Fruit fly (Drosophila melanogaster) whole organism, embryonic: ENCODE data around the gene fzy.

Experiments used
- CG10209 ChIP-seq: fragments of 200-800 bp; sonication (Bioruptor generic); optimal IDR thresholded peaks from 3 replicates; lab custom pipeline; 2017; ENCODE audit warnings: missing biosample characterization, mild to moderate bottlenecking, missing genetic modification characterization, missing genetic modification reagents
- CG1024 ChIP-seq: fragments of 200-800 bp; sonication (Bioruptor generic); IDR thresholded peaks from 2 replicates; pipeline ENCODE4 v1.3.6; 2022; ENCODE audit warnings: missing biosample characterization, missing genetic modification characterization
- CG12219 ChIP-seq: fragments of 200-800 bp; sonication (Bioruptor generic); optimal IDR thresholded peaks from 3 replicates; lab custom pipeline; 2018; ENCODE audit warnings: missing biosample characterization, mild to moderate bottlenecking, missing genetic modification characterization
- CG13775 ChIP-seq: fragments of 200-800 bp; sonication (Bioruptor generic); optimal IDR thresholded peaks from 3 replicates; lab custom pipeline; 2017; ENCODE audit warnings: missing biosample characterization, mild to moderate bottlenecking, missing genetic modification characterization
- CG14667 ChIP-seq: fragments of 200-800 bp; sonication (Bioruptor generic); IDR thresholded peaks from 2 replicates; pipeline ENCODE4 v1.3.6; 2022; ENCODE audit warnings: missing biosample characterization, missing genetic modification characterization
- CG14965 ChIP-seq: fragments of 200-800 bp; sonication (Bioruptor generic); optimal IDR thresholded peaks from 2 replicates; lab custom pipeline; 2016; ENCODE audit warnings: missing biosample characterization, missing genetic modification characterization, borderline replicate concordance
- CG15514 ChIP-seq: fragments of 200-800 bp; sonication (Bioruptor generic); optimal IDR thresholded peaks from 3 replicates; lab custom pipeline; 2017; ENCODE audit warnings: missing biosample characterization, missing genetic modification characterization, mild to moderate bottlenecking, moderate library complexity, missing genetic modification reagents
- CG15696 ChIP-seq: fragments of 200-800 bp; sonication (Bioruptor generic); optimal IDR thresholded peaks from 2 replicates; lab custom pipeline; 2019; ENCODE audit warnings: missing biosample characterization, mild to moderate bottlenecking, missing genetic modification characterization, moderate library complexity
- CG16815 ChIP-seq: fragments of 200-800 bp; sonication (Bioruptor generic); optimal IDR thresholded peaks from 3 replicates; lab custom pipeline; 2017; ENCODE audit warnings: missing biosample characterization, mild to moderate bottlenecking, missing genetic modification characterization
- CG17359 ChIP-seq: fragments of 200-800 bp; sonication (Bioruptor generic); optimal IDR thresholded peaks from 3 replicates; lab custom pipeline; 2018; ENCODE audit warnings: missing biosample characterization, mild to moderate bottlenecking, missing genetic modification characterization, moderate library complexity
- CG18011 ChIP-seq: fragments of 200-800 bp; sonication (Bioruptor generic); optimal IDR thresholded peaks from 2 replicates; lab custom pipeline; 2017; ENCODE audit warnings: missing biosample characterization, missing genetic modification characterization, mild to moderate bottlenecking, moderate library complexity, missing genotype
- CG18619 ChIP-seq: fragments of 200-800 bp; sonication (Bioruptor generic); optimal IDR thresholded peaks from 3 replicates; lab custom pipeline; 2017; ENCODE audit warnings: missing biosample characterization, mild to moderate bottlenecking, missing genetic modification characterization
- CG3163 ChIP-seq: fragments of 200-800 bp; sonication (Bioruptor generic); optimal IDR thresholded peaks from 3 replicates; lab custom pipeline; 2016; ENCODE audit warnings: missing biosample characterization, missing genetic modification characterization
- CG32767 ChIP-seq: fragments of 200-800 bp; sonication (Bioruptor generic); IDR thresholded peaks from 2 replicates; pipeline ENCODE4 v1.3.6; 2022; ENCODE audit warnings: missing biosample characterization, missing genetic modification characterization
- CG33213 ChIP-seq: fragments of 200-800 bp; sonication (Bioruptor generic); optimal IDR thresholded peaks from 3 replicates; lab custom pipeline; 2016; ENCODE audit warnings: missing biosample characterization, missing genetic modification characterization
- CG3995 ChIP-seq: fragments of 200-800 bp; sonication (Bioruptor generic); optimal IDR thresholded peaks from 3 replicates; lab custom pipeline; 2016; ENCODE audit warnings: missing biosample characterization, missing genetic modification characterization
- CG4282 ChIP-seq: fragments of 200-800 bp; sonication (Bioruptor generic); optimal IDR thresholded peaks from 2 replicates; lab custom pipeline; 2016; ENCODE audit warnings: missing biosample characterization, missing genetic modification characterization
- CG4360 ChIP-seq: fragments of 200-800 bp; sonication (Bioruptor generic); IDR thresholded peaks from 2 replicates; pipeline ENCODE4 v1.3.6; 2022; ENCODE audit warnings: missing biosample characterization, missing genetic modification characterization
- CG6654 ChIP-seq: fragments of 200-800 bp; sonication (Bioruptor generic); optimal IDR thresholded peaks from 2 replicates; lab custom pipeline; 2017; ENCODE audit warnings: missing biosample characterization, mild to moderate bottlenecking, missing genetic modification characterization
- CG8924 ChIP-seq: fragments of 200-800 bp; optimal IDR thresholded peaks from 3 replicates; lab custom pipeline; 2019; ENCODE audit warnings: missing biosample characterization, mild to moderate bottlenecking, missing genetic modification characterization, moderate library complexity
- CG9437 ChIP-seq: fragments of 200-800 bp; sonication (Bioruptor generic); optimal IDR thresholded peaks from 2 replicates; lab custom pipeline; 2018; ENCODE audit warnings: missing biosample characterization, mild to moderate bottlenecking, missing genetic modification characterization
- CG9727 ChIP-seq: fragments of 200-800 bp; sonication (Bioruptor generic); optimal IDR thresholded peaks from 3 replicates; lab custom pipeline; 2017; ENCODE audit warnings: missing biosample characterization, mild to moderate bottlenecking, missing genetic modification characterization
- Chrac-16 ChIP-seq: fragments of 200-800 bp; sonication (Bioruptor generic); optimal IDR thresholded peaks from 3 replicates; lab custom pipeline; 2016; ENCODE audit warnings: missing biosample characterization, missing genetic modification characterization
- Doc2 ChIP-seq: fragments of 200-800 bp; sonication (Bioruptor generic); IDR thresholded peaks from 2 replicates; pipeline ENCODE4 v1.3.6; 2022; ENCODE audit warnings: missing biosample characterization, missing genetic modification characterization
- E2f1 ChIP-seq: fragments of 200-800 bp; sonication (Bioruptor generic); IDR thresholded peaks from 2 replicates; pipeline ENCODE4 v1.3.6; 2022; ENCODE audit warnings: missing biosample characterization, missing genetic modification characterization
- Ets65A ChIP-seq: fragments of 200-800 bp; sonication (Bioruptor generic); peaks from one replicate; lab custom pipeline; 2016; ENCODE audit warnings: missing biosample characterization, missing genetic modification characterization
- HLH54F ChIP-seq: fragments of 200-800 bp; sonication (Bioruptor generic); optimal IDR thresholded peaks from 3 replicates; lab custom pipeline; 2016; ENCODE audit warnings: missing biosample characterization, missing genetic modification characterization
- Hmr ChIP-seq: fragments of 200-800 bp; sonication (Bioruptor generic); optimal IDR thresholded peaks from 3 replicates; lab custom pipeline; 2017; ENCODE audit warnings: mild to moderate bottlenecking, missing biosample characterization, missing genetic modification reagents, missing genetic modification characterization
- Lim3 ChIP-seq: fragments of 200-800 bp; sonication (Bioruptor generic); IDR thresholded peaks from 2 replicates; pipeline ENCODE4 v1.3.6; 2022; ENCODE audit warnings: missing biosample characterization, missing genetic modification characterization
- Oli ChIP-seq: fragments of 200-800 bp; sonication (Bioruptor generic); optimal IDR thresholded peaks from 2 replicates; lab custom pipeline; 2018; ENCODE audit warnings: missing biosample characterization, mild to moderate bottlenecking, missing genetic modification characterization, moderate library complexity
- Opbp ChIP-seq: fragments of 200-800 bp; sonication (Bioruptor generic); IDR thresholded peaks from 3 replicates; pipeline ENCODE4 v1.3.6; 2022; ENCODE audit warnings: missing biosample characterization, missing genetic modification characterization; ENCODE audit not compliant: partially characterized antibody
- Optix ChIP-seq: fragments of 200-800 bp; sonication (Bioruptor generic); IDR thresholded peaks from 3 replicates; pipeline ENCODE4 v1.3.6; 2022; ENCODE audit warnings: missing biosample characterization, missing genetic modification characterization
- TFAM ChIP-seq: fragments of 200-800 bp; sonication (Bioruptor generic); optimal IDR thresholded peaks from 2 replicates; lab custom pipeline; 2017; ENCODE audit warnings: missing biosample characterization, missing genetic modification characterization, inconsistent platforms
- abd-A ChIP-seq: fragments of 200-800 bp; sonication (Bioruptor generic); optimal IDR thresholded peaks from 3 replicates; lab custom pipeline; 2019; ENCODE audit warnings: missing biosample characterization, mild to moderate bottlenecking, missing genetic modification characterization, moderate library complexity
- al ChIP-seq: fragments of 200-800 bp; sonication (Bioruptor generic); IDR thresholded peaks from 2 replicates; pipeline ENCODE4 v1.3.6; 2022; ENCODE audit warnings: missing biosample characterization, missing genetic modification characterization
- croc ChIP-seq: fragments of 200-800 bp; sonication (Bioruptor generic); conservative IDR thresholded peaks from 3 replicates; pipeline ENCODE4 v1.3.6; 2022; ENCODE audit warnings: missing biosample characterization, missing genetic modification characterization
- danr ChIP-seq: fragments of 200-800 bp; sonication (Bioruptor generic); IDR thresholded peaks from 2 replicates; pipeline ENCODE4 v1.3.6; 2022; ENCODE audit warnings: missing biosample characterization, missing genetic modification characterization
- fd64A ChIP-seq: fragments of 200-800 bp; sonication (Bioruptor generic); optimal IDR thresholded peaks from 3 replicates; lab custom pipeline; 2018; ENCODE audit warnings: missing biosample characterization, mild to moderate bottlenecking, missing genetic modification characterization
- ham ChIP-seq: fragments of 200-800 bp; sonication (Bioruptor generic); IDR thresholded peaks from 2 replicates; pipeline ENCODE4 v1.3.6; 2022; ENCODE audit warnings: missing biosample characterization, missing genetic modification characterization
- hb ChIP-seq: fragments of 200-800 bp; sonication (Bioruptor generic); IDR thresholded peaks from 3 replicates; pipeline ENCODE4 v1.3.6; 2022; ENCODE audit warnings: missing biosample characterization, missing genetic modification characterization; ENCODE audit not compliant: partially characterized antibody
- kay ChIP-seq: fragments of 200-800 bp; sonication (Bioruptor generic); optimal IDR thresholded peaks from 2 replicates; lab custom pipeline; 2016; ENCODE audit warnings: missing biosample characterization, missing genetic modification characterization
- lov ChIP-seq, 2 experiments: fragments of 200-800 bp in 1 of 2; fragments of >200 bp in 1 of 2; sonication (Bioruptor generic) in 1 of 2; IDR thresholded peaks in 1 of 2; optimal IDR thresholded peaks in 1 of 2; 2 replicates in 1 of 2; 3 replicates in 1 of 2; pipeline versions ENCODE4 v1.3.6 to Lab custom; 2017 to 2022; ENCODE audit warnings: missing biosample characterization in 1 of 2, missing genetic modification characterization in 1 of 2
- mirr ChIP-seq: fragments of 200-800 bp; sonication (Bioruptor generic); optimal IDR thresholded peaks from 3 replicates; lab custom pipeline; 2018; ENCODE audit warnings: missing biosample characterization, mild to moderate bottlenecking, missing genetic modification characterization
- mld ChIP-seq: fragments of 200-800 bp; sonication (Bioruptor generic); IDR thresholded peaks from 3 replicates; pipeline ENCODE4 v1.3.6; 2022; ENCODE audit warnings: missing biosample characterization, missing genetic modification characterization; ENCODE audit not compliant: partially characterized antibody
- slp2 ChIP-seq: fragments of 200-800 bp; sonication (Bioruptor generic); optimal IDR thresholded peaks from 2 replicates; lab custom pipeline; 2016; ENCODE audit warnings: missing biosample characterization, missing genetic modification characterization
- tll ChIP-seq, 2 experiments: fragments of 200-800 bp in 1 of 2; fragments of >200 bp in 1 of 2; sonication (Bioruptor generic) in 1 of 2; optimal IDR thresholded peaks; 2 replicates each; lab custom pipeline; 2017 to 2019; ENCODE audit warnings: missing biosample characterization in 2 of 2, missing genetic modification characterization in 2 of 2, mild to moderate bottlenecking in 1 of 2, moderate library complexity in 1 of 2
- tna ChIP-seq: fragments of 200-800 bp; sonication (Bioruptor generic); IDR thresholded peaks from 2 replicates; pipeline ENCODE4 v1.3.6; 2022; ENCODE audit warnings: missing biosample characterization, missing genetic modification characterization; ENCODE audit not compliant: partially characterized antibody
- wdn ChIP-seq: fragments of 200-800 bp; sonication (Bioruptor generic); IDR thresholded peaks from 2 replicates; pipeline ENCODE4 v1.3.6; 2022; ENCODE audit warnings: missing biosample characterization, missing genetic modification characterization
- wek ChIP-seq: fragments of 200-800 bp; sonication (Bioruptor generic); optimal IDR thresholded peaks from 3 replicates; lab custom pipeline; 2018; ENCODE audit warnings: missing biosample characterization, mild to moderate bottlenecking, missing genetic modification characterization, moderate library complexity

fzy gene

DNA sequence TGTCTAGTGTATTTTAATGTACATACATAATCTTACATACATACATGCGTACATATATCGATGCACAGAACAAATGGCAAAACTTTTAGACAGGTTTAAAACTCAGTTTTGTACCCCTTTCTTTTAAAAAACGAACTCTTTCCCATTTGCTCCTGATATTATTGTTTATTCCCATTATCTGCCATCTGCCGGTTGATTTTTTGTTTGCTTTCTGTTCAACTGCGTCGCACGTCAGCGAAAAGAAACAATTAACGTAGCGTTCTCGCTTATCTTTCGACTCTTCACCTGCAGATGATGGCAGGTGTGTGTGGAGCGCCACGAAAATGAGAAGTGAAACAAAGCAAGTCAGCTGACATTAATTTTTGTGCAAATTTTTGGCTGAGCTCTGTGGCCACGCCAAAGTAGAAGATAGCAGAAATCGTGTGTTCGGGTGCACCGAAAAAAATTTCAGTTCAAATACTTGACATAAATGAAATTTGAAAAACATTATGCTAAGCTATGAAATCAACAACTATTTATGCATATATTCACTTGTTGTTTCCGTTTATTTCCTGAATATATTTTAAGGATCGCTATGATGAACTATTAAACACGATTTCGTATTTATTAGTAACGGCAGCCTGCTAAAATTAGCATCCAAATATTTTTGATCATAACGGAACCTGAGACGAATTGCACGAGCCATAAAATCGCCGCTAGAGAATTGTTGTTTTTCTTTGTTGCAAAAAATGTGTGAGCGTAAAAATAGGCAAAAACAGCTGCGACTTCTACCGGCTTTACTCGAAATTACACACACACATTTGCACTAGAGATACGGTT, 39.9 kb upstream of the fzy start:
- TF ChIP-seq Lim3 (GFP tag; lab: Robert Waterston, UW): no peak
- TF ChIP-seq lov (optimal IDR thresholded peaks at IDR 0.05; lab: Kevin White, UChicago): no peak
- TF ChIP-seq lov (GFP tag; IDR thresholded peaks at IDR 0.05; lab: Robert Waterston, UW): no peak
- no peak for TF ChIP-seq HLH54F
- no peak for TF ChIP-seq tna (GFP tag; lab: Robert Waterston, UW)
- no peak for TF ChIP-seq CG12219 (GFP tag; lab: Kevin White, UChicago)
- TF ChIP-seq CG9437 (GFP tag; lab: Kevin White, UChicago): peak; percentile 17
- peak; percentile 25 for TF ChIP-seq Hmr
- TF ChIP-seq al (GFP tag; lab: Robert Waterston, UW): no peak
- TF ChIP-seq CG10209 (GFP tag; lab: Kevin White, UChicago): peak; percentile 33
- peak in 1 of 2 experiments; percentile 46 for TF ChIP-seq tll (GFP tag; optimal IDR thresholded peaks at IDR 0.05; lab: Kevin White, UChicago)
- TF ChIP-seq CG14965 (GFP tag; lab: Kevin White, UChicago): no peak
- TF ChIP-seq CG17359 (tag; lab: Kevin White, UChicago): peak; percentile 13
- TF ChIP-seq fd64A (GFP tag; lab: Kevin White, UChicago): no peak
- peak; percentile 0 for TF ChIP-seq CG3995
- peak; percentile 52 for TF ChIP-seq CG9727 (GFP tag; lab: Kevin White, UChicago)
- no peak for TF ChIP-seq slp2 (GFP tag; lab: Kevin White, UChicago)
- no peak for TF ChIP-seq ham (GFP tag; lab: Robert Waterston, UW)
- TF ChIP-seq CG33213 (GFP tag; lab: Kevin White, UChicago): no peak
- no peak for TF ChIP-seq danr (GFP tag; lab: Robert Waterston, UW)
- TF ChIP-seq TFAM (GFP tag; lab: Kevin White, UChicago): no peak
- no peak for TF ChIP-seq Opbp (GFP tag; lab: Robert Waterston, UW)
- TF ChIP-seq Doc2 (GFP tag; lab: Robert Waterston, UW): no peak
- no peak for TF ChIP-seq wek
- TF ChIP-seq CG18011 (GFP tag; lab: Kevin White, UChicago): peak; percentile 16
- no peak for TF ChIP-seq CG32767 (GFP tag; lab: Robert Waterston, UW)
- peak; percentile 7 for TF ChIP-seq CG18619 (GFP tag; lab: Kevin White, UChicago)
- TF ChIP-seq CG1024: no peak
- TF ChIP-seq mirr: no peak
- TF ChIP-seq E2f1 (GFP tag; lab: Robert Waterston, UW): no peak
- TF ChIP-seq CG13775 (GFP tag; lab: Kevin White, UChicago): peak; percentile 63
- no peak for TF ChIP-seq CG4360 (GFP tag; lab: Robert Waterston, UW)
- no peak for TF ChIP-seq mld (GFP tag; lab: Robert Waterston, UW)
- no peak for TF ChIP-seq CG3163
- TF ChIP-seq Oli: peak; percentile 38
- TF ChIP-seq wdn (GFP tag; lab: Robert Waterston, UW): no peak
- TF ChIP-seq CG15514: peak; percentile 5
- TF ChIP-seq croc (GFP tag; lab: Robert Waterston, UW): no peak
- no peak for TF ChIP-seq CG16815 (GFP tag; lab: Kevin White, UChicago)
- TF ChIP-seq CG8924 (tag; lab: Kevin White, UChicago): no peak
- peak; percentile 59 for TF ChIP-seq Ets65A (GFP tag; lab: Kevin White, UChicago)
- TF ChIP-seq Chrac-16: no peak
- TF ChIP-seq Optix (GFP tag; lab: Robert Waterston, UW): no peak
- TF ChIP-seq CG4282 (GFP tag; lab: Kevin White, UChicago): no peak
- no peak for TF ChIP-seq kay (GFP tag; lab: Kevin White, UChicago)
- TF ChIP-seq CG15696 (tag; lab: Kevin White, UChicago): no peak
- no peak for TF ChIP-seq abd-A
- no peak for TF ChIP-seq CG6654
- no peak for TF ChIP-seq CG14667
- TF ChIP-seq hb (GFP tag; lab: Robert Waterston, UW): no peak
